Fruit fly (Drosophila melanogaster): ENCODE results near the gene CG3408.

The CG3408 gene

DNA sequence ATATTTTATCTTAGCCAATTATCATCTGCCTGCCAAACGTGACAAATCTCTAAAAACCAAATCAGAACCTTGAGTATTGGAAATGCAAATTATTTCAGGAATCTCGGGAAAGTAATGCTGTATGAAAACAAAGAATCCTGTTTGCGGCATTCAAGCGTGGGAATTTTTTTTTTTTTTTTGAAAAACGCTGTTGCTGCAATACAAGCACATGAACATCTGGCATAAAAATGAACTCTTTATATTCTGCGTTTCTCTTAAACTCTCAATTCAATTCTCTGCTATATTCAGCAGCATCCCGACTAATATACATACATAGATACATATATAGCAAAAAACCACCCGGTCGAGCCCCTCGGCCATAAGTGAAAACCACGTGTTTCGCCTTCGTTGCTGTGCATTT lies 8.1 kb downstream of the CG3408 start:
- TF ChIP-seq psq (optimal IDR thresholded peaks at IDR 0.05), result no peak
- TF ChIP-seq EcR (GFP tag; optimal IDR thresholded peaks at IDR 0.05), result no peak
- TF ChIP-seq pan (optimal IDR thresholded peaks at IDR 0.05), result no peak
- TF ChIP-seq Dll (optimal IDR thresholded peaks at IDR 0.05), result no peak
- no peak for TF ChIP-seq CG8478 (optimal IDR thresholded peaks at IDR 0.05)
- no peak for TF ChIP-seq usp (GFP tag; optimal IDR thresholded peaks at IDR 0.05)

DNA sequence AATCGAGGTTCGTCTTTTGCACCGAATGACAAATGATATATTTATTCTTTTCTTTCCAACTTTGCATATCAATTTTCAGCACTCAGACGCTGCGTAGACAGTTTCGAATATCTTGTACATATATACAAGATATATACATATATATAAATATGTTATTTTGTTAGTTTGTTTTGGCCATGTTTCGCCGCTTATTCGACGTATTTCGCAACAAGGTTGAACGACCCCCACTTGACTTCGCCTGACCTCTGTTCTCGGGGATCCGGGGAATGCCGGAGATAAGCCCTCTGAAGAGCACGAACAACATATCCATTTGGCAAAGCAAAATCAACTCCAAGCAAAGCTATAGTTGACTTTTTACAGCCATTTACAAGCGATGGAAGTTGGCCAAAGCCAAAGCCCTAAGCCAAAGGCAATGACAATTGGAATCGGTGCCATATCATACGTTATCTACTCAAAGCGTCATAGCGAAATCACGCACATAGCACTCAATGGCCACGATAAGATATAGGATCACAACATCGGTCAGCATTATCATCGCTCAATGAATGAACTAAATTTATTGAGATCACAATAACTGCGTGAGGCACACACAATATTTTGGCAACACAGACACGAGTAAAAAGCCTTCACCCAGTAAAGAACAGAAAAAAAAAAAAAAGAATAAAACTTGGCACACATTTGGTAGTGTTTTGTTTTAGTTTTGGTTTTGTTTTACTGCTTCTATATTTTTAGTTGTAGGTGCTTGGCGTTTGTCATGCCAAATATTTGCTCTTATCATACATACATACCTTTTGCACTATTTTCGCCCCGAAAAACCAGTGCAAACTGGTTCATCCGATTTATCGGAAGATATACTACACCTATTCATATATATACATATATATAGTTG lies 9.2 kb downstream of the CG3408 start:
- no peak for TF ChIP-seq pan (optimal IDR thresholded peaks at IDR 0.05)
- no peak for TF ChIP-seq CG8478 (optimal IDR thresholded peaks at IDR 0.05)
- no peak for TF ChIP-seq EcR (GFP tag; optimal IDR thresholded peaks at IDR 0.05)
- no peak for TF ChIP-seq psq (optimal IDR thresholded peaks at IDR 0.05)
- TF ChIP-seq Dll (optimal IDR thresholded peaks at IDR 0.05), result no peak
- no peak for TF ChIP-seq usp (GFP tag; optimal IDR thresholded peaks at IDR 0.05)

DNA sequence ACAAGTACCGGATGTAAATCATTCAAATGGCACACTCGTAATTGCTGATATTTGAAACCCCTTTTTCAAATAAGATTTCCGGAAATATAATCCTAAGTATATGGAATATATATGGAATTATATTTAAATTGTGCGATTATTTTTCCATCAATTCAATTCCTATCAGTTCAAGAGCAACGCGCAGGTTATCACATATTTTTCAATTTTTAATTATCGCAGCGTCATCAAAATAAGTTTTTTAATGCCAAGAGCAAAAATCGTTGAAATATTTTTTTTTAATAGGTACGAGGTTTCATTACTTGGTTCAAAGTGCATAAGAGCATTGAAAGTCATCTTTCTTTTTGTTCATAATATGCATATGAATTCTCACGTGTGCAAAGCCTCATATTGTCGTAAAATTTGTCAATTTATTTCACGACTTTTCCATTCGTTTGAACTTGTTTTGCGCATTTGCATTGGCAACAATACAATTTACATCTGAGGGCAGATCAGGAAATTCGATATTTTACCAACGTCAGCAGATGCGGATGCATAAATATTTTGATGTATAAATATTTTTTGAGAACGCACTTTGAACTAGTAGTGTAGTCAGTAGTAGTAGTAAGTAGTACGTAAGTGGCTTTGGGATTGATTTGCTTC lies 11.3 kb downstream of the CG3408 start:
- TF ChIP-seq Dll (optimal IDR thresholded peaks at IDR 0.05) (no peak), CG8478 (optimal IDR thresholded peaks at IDR 0.05) (no peak), usp (GFP tag; optimal IDR thresholded peaks at IDR 0.05) (no peak), pan (optimal IDR thresholded peaks at IDR 0.05) (no peak), psq (optimal IDR thresholded peaks at IDR 0.05) (no peak)

DNA sequence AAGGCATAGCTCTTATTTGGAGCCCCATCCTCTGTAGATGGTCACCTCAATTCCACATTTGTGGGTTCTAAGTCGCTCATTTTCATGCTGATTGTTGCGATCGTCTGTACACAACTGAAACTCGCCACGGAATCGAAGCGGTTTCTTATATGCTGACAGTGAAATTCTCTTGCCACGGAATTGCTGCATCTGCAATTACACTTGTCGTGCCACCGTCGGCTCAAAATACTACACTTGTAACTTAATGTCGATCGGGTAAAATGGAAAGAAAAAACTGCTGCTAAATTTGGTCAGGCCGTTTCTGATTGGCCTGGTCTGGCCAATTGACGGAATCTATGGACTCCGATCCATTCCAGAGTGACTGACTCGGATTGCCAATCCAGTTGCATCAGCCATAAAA lies 12.1 kb downstream of the CG3408 start:
- TF ChIP-seq Dll (optimal IDR thresholded peaks at IDR 0.05) (no peak), usp (GFP tag; optimal IDR thresholded peaks at IDR 0.05) (no peak), EcR (GFP tag; optimal IDR thresholded peaks at IDR 0.05) (no peak), psq (optimal IDR thresholded peaks at IDR 0.05) (no peak), CG8478 (optimal IDR thresholded peaks at IDR 0.05) (no peak), pan (optimal IDR thresholded peaks at IDR 0.05) (no peak)

DNA sequence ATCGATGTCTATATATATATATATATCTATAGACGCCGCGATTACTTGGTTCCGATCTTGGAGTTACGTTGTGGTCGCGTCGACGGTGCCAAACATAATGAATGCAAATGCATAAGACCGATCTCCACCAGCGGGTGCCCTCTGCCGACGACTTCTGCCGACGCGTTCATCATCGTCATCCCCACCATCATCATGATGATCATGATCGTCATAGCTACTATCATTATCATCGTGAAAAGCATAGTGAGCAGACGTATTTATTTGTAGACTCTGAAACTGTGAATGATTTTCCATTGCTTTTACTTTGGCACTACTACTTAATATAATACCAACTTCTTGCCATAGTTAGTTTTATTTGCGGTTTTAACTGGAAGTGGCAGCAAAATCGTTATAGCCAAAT lies 17.3 kb downstream of the CG3408 start, which contains the start of gene CG32037:
Gene CG32037 (minus strand): TSS at position 101 of the 400 bp plus-strand sequence.
- TF ChIP-seq usp (GFP tag; optimal IDR thresholded peaks at IDR 0.05) (no peak), pan (optimal IDR thresholded peaks at IDR 0.05) (no peak), CG8478 (optimal IDR thresholded peaks at IDR 0.05) (no peak), psq (optimal IDR thresholded peaks at IDR 0.05) (no peak), EcR (GFP tag; optimal IDR thresholded peaks at IDR 0.05) (no peak), Dll (optimal IDR thresholded peaks at IDR 0.05) (no peak)

DNA sequence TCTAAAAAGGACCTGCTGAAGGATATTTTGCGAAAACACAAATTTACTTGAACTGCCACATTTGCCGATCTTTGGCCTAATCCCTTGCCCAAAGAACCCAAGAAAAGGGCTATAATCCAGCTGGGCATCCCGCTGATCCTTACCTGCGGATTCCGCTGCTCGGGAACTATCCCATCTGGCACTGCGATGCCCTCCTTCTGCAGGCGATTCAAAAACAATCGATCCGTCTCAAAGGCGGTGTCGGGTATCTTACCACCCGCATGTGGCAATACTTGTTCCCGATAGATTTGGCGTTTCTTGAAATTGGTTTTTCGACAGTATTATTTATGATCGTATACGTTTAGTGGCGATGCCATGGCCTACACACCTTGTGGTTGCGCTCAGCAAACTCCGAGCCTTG lies 18.1 kb downstream of the CG3408 start:
- TF ChIP-seq Dll (optimal IDR thresholded peaks at IDR 0.05), result no peak
- TF ChIP-seq usp (GFP tag; optimal IDR thresholded peaks at IDR 0.05), result no peak
- no peak for TF ChIP-seq EcR (GFP tag; optimal IDR thresholded peaks at IDR 0.05)
- TF ChIP-seq psq (optimal IDR thresholded peaks at IDR 0.05), result no peak
- no peak for TF ChIP-seq CG8478 (optimal IDR thresholded peaks at IDR 0.05)

DNA sequence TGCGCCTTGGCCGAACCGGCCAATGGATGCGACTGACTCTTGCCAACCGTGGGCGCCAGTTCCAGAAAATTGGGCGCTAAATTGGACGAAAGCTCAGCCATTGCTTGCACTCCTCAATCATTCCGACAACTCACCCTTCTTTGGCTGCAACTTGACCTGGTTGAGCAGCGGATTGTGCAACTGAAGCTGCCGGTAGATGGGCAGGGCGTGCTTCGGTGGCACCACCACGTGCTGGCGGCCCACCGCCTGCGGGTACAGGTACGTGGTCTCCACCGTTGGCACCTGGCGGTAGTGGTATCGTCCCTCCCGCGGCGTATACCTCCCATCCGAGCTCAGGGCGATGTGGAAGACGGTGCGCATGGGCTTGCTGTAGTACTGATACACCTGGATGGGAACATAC lies 19.0 kb downstream of the CG3408 start:
- TF ChIP-seq usp (GFP tag; optimal IDR thresholded peaks at IDR 0.05) (no peak), Dll (optimal IDR thresholded peaks at IDR 0.05) (no peak), EcR (GFP tag; optimal IDR thresholded peaks at IDR 0.05) (no peak), CG8478 (optimal IDR thresholded peaks at IDR 0.05) (no peak), pan (optimal IDR thresholded peaks at IDR 0.05) (no peak), psq (optimal IDR thresholded peaks at IDR 0.05) (no peak)

DNA sequence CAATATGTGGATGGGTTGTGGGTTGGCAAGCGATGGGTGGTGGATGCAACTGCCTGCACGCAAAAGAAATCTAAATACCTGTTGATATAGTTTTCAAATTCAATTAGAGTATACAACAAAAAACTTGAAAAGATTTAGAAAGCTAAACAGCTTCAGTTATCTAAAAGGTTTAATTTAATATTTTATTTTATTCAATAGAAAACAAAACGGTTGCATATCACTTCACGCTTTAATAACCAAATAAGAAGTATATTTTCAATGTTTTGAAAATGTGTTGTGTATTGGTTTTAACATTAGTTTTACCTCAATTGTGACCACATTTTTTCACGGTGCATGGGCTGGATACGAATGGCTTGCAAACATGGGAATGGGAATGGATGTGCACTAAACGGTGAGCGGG lies 19.8 kb downstream of the CG3408 start:
- TF ChIP-seq pan (optimal IDR thresholded peaks at IDR 0.05) (no peak), Dll (optimal IDR thresholded peaks at IDR 0.05) (no peak), psq (optimal IDR thresholded peaks at IDR 0.05) (no peak), EcR (GFP tag; optimal IDR thresholded peaks at IDR 0.05) (no peak), CG8478 (optimal IDR thresholded peaks at IDR 0.05) (no peak), usp (GFP tag; optimal IDR thresholded peaks at IDR 0.05) (no peak)

DNA sequence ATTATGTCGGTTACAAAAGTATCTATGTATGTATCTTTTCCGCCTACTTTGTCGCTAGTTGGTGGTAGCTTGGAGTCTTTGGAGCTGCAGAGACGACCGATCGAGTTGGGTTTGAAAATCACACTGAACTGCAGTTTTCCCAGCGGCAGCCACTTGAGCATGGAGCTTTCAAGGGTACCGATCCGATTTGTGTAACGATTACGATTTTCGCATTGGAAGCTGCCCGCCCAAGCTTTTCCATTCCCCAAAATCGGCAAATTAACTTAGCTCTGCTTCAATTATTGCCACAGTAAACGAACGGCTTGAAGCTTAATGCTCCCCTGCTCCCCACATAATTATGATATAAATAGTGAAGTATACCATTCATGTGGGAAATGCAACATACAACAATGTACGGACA lies 20.2 kb downstream of the CG3408 start, which contains the start of gene CG32036:
Gene CG32036 (minus strand): TSS at position 101 of the 400 bp plus-strand sequence.
- TF ChIP-seq CG8478 (optimal IDR thresholded peaks at IDR 0.05) (no peak), pan (optimal IDR thresholded peaks at IDR 0.05) (no peak), Dll (optimal IDR thresholded peaks at IDR 0.05) (no peak), psq (optimal IDR thresholded peaks at IDR 0.05) (no peak), EcR (GFP tag; optimal IDR thresholded peaks at IDR 0.05) (no peak), usp (GFP tag; optimal IDR thresholded peaks at IDR 0.05) (no peak)

DNA sequence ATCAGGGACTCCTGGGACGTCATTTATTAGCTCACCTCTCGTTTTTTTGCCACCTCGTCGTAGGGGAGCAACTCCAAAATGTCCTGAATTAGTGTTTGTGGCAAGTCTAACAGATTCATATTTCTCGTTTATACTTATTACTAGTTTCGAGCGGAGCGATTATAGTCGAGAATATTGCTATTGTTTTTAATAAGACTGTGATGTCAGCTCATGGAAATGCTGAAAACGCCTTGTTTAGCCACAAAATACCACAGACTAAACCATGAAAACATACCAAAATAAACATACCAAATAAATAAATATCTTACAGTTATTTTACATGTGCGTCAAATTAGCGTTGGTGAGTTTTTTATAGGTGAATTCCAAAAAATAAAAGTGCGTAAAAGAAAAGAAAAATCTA lies 21.8 kb downstream of the CG3408 start, which contains the start of gene pall:
Gene pall (minus strand): TSS at position 205 of the 400 bp plus-strand sequence.
- TF ChIP-seq Dll (optimal IDR thresholded peaks at IDR 0.05), result no peak
- TF ChIP-seq pan (optimal IDR thresholded peaks at IDR 0.05), result no peak
- no peak for TF ChIP-seq CG8478 (optimal IDR thresholded peaks at IDR 0.05)
- TF ChIP-seq psq (optimal IDR thresholded peaks at IDR 0.05), result no peak

DNA sequence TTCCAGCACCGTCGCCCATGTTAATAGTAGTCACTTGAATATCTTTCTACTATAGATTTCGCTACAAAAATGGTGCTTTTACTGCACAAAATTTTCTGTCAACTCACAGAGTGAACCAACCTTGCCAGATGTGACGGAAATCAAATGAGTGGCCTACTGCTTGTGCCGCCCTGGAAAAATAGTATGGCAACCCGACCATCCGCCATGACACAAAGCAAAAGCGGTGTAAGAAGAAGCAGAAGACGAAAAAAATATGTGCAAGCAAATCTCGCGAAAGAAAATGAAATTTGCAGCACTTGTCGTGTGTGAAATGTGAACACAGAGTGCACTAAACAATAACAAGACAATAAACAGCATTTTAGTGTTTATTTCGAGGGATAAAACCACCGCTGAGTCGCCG lies 32.6 kb downstream of the CG3408 start, which contains the start of the genes Uch-L5 and Jarid2:
Gene Uch-L5 (minus strand): TSS at position 137 of the 400 bp plus-strand sequence.
Gene Jarid2 (plus strand): TSS at position 210 of the 400 bp plus-strand sequence.
- TF ChIP-seq Dll (optimal IDR thresholded peaks at IDR 0.05) (no peak), psq (optimal IDR thresholded peaks at IDR 0.05) (no peak), EcR (GFP tag; optimal IDR thresholded peaks at IDR 0.05) (no peak), usp (GFP tag; optimal IDR thresholded peaks at IDR 0.05) (no peak), pan (optimal IDR thresholded peaks at IDR 0.05) (no peak)

Data from whole organism.